Worm (Caenorhabditis elegans) whole organism, dauer: ENCODE data around the gene F29B9.8.

ENCODE experiments used
- unc-62 ChIP-seq: sonication (generic microtip); optimal IDR thresholded peaks from 2 replicates; lab custom pipeline; 2017; ENCODE audit warnings: missing biosample characterization, missing genetic modification reagents, missing genetic modification characterization

F29B9.8 gene

DNA sequence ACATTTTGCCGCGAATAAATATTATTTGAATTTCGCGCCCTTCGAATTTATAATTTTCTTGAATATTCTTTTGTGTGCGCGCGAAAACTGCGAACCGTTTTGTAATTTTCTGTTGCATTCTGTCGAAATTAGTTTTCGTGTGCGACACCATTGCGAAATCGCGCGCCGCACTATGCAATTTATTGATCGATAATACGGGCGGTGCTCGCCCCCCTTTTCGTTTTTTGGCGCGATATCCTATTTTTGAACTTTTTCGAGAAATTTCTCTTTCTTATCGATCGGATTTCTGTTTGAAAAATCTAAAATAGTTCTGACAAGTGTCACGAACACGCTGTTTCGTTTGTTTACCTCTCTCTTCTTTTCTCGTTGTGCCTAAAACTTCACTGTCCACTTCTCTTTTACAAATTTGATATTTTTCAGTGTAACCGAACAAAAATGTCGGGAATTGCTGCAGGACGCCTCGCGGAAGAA, 3.2 kb downstream of the F29B9.8 start, which contains the start of gene ubc-9:
Gene ubc-9 (plus strand): TSS at position 421 of the 471 bp plus-strand sequence.
- TF ChIP-seq unc-62 (GFP tag; lab: Kevin White, UChicago): no peak

DNA sequence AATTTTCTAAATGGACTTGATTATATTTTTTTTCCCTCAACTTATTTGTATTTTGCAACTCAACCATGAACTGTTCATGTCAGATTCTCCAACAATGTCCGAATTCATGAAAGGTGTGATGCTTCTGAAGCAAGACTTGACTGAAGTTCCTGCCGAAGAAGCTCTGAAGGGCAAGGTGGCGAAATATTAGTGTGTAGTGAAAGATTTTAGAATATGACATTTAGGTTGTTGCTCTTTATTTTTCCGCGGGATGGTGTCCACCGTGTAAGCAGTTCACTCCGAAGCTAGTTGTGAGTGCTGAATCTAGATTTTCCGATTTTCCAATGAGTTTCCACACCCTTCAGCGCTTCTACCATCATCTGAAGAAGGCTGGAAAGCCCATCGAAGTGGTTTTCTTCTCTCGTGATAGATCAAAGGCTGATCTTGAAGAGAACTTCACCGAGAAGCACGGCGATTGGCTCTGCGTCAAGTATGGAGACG, 4.9 kb downstream of the F29B9.8 start, which contains the start of gene F29B9.5:
Gene F29B9.5 (plus strand): TSS at position 51 of the 480 bp plus-strand sequence.
- no peak for TF ChIP-seq unc-62 (GFP tag; lab: Kevin White, UChicago)

DNA sequence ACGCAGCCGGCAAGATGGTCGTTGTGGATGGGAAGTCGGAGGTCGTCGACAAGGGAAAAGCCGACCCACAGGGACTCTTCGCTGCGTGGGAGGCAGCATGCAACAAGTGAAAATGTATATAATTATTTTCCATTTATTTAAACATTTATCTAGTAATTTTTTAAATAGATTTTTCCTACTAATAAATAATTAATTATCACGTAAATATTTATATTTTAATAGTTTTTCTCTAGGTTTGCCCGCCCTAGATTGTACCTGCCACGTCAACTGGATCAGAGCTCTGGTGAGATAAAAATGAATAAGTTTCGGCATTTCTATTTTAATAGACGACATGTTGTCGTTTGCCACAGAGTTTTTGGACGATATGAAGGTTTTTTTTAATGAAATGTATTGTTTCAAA, 5.5 kb downstream of the F29B9.8 start, which contains the start of gene psr-1:
Gene psr-1 (plus strand): TSS at position 301 of the 400 bp plus-strand sequence.
- no peak for TF ChIP-seq unc-62 (GFP tag; lab: Kevin White, UChicago)

DNA sequence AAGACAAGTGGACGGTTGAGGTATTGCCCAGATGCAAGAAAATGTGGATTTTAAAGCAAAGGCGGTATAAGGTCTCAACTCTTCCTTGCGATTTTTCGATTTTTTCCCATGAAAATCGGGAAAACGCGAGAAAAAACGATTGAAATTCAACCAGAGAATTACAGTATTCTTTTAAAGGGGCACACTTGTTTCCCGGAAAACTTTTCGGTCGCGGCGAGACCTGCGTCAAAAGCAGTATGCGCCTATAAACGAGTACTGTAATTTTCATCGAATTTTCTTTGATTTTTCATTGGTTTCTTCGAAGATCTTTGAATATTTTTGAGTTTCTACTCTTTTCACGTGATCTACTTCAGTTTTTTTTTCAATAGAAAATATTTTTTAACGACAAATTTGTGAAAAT, 6.2 kb downstream of the F29B9.8 start:
- no peak for TF ChIP-seq unc-62 (GFP tag; lab: Kevin White, UChicago)

DNA sequence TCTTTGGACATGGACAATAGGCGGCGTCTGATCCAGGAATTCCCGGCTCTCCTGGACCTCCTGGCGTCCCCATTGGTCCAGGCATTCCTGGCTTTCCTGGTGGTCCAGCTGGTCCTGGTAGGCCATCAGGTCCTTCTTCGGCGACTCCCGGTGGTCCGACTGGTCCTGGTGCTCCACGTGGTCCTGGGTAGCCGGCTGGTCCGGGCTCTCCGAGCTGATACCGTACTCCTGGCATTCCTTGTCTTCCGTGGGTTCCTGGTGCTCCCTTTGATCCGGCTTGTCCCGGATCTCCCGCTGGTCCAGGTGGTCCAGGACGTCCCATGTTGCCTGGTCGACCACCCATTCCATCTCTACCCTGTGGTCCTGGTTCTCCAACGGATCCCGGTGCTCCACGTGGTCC, 8.5 kb downstream of the F29B9.8 start:
- TF ChIP-seq unc-62 (GFP tag; lab: Kevin White, UChicago): no peak

DNA sequence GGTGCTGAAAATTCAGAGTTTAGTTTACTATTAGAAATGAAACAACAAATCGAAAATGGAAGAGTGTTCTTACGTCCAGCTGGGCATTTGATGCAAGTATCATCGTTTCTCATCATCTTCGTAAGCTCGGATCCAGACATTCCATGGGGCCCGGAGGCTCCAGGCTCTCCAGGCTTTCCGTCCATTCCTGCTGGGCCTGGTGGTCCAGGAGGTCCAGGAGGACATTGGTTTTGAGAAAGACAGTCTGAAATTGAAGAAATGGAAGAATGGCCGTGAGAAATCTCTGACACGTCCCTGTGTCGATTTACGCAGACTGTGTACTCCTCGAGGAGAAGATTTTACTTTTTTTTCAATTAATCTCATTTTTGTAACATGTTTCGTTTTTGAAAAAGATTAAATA, 8.9 kb downstream of the F29B9.8 start:
- no peak for TF ChIP-seq unc-62 (GFP tag; lab: Kevin White, UChicago)

DNA sequence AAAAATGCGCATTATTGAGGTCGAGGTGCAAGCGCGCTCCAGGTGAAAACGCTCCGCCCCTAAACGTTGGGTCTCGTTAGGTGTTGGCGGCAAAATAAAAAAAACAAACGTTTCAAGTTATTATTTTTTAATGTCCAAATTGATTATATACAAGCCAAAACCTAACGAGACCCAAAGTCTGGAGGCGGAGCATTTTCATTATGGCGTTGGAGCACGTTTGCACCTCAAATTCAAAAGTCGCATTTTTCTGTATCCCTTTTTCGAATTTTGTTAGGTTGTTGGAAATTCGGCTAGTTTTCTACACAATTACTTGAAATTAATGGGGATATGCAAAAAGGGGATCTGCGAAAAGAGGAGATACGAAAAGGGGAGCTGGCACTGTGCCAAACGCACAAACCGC, 10.4 kb downstream of the F29B9.8 start, which contains the start of gene col-111:
Gene col-111 (minus strand): TSS at position 101 of the 400 bp plus-strand sequence.
- TF ChIP-seq unc-62 (GFP tag; lab: Kevin White, UChicago): no peak

DNA sequence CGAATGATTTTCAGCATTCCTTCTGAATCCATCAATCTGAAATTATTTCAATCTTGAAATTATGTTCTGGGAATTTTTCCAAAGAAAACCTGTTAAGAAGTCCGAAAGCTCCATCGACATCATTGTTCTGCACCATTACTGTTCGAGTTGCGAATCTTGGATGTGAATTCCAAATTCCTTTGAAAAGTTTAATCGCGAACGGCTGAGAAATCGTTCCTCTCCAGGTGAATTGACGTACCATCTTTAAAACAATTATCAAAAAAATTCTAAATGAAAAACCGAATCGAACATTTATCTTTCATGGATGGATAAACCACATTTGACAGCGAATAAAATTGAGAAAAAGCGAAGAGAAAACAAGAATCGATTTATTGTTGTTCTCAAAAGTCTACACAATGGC, 11.8 kb downstream of the F29B9.8 start, which contains the start of gene mrps-21:
Gene mrps-21 (minus strand): TSS at position 241 of the 400 bp plus-strand sequence.
- no peak for TF ChIP-seq unc-62 (GFP tag; lab: Kevin White, UChicago)

DNA sequence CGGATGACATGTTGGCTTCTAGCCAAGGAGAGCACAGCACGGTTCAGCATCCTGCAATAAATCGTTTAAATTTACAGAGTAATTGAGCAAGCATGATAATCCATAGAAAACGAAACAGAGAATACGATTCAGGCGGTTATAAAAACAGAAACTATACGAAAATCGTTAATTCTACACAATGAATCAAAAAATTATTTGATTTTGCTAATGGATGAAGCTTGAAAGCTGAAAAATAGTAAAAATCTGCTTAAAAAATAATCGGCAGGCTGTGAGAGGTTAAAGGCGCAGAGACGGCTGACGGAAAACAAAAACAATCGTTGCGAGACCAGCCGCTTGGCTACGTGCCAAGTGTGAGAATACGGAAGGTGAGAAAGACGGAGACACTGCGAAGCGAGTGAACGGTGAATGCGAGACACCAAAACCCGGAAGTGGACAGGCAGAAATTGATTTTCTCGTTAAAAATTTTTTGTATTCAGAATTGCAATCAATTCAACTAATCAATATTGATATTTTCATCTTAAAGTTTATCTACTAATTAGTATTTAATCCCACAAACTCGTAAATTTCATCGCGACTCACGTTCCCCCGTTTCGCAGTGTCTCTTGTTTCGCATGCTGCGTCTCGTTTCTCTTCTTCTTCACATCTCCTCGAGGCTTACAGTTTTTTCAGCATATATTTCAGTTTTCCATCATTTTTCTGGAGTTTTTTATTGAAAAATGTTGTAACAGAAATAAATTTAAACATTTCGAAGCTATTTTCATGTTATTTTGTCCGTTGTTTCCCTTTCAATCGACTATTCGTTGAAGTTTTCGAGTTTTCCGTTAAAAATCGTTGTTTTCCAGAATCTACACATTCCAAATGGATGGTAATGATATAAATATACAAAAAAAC, 12.9 kb downstream of the F29B9.8 start, which contains the start of the genes F29B9.11 and jmjd-1.2:
Gene F29B9.11 (minus strand): TSS at position 51 of the 891 bp plus-strand sequence.
Gene jmjd-1.2 (plus strand): TSS at position 841 of the 891 bp plus-strand sequence.
- no peak for TF ChIP-seq unc-62 (GFP tag; lab: Kevin White, UChicago)

DNA sequence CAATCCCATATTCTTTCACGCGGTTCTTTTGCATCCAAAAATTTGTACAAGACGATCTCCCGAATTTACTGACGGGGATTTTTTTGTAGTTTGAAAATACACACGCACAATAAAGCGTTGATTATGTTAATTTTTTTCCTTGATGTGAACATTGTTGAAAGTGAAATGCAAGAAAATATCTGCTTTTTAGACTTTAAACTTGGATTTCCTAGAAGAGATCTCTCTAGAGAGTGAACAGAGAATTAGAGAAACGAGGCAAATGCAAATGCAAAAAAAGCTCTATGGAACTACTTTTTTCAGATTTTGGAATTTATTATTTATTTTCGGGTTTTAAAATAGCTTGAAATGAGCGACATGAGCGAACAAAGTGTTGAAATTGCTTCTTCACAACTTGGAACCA, 17.6 kb downstream of the F29B9.8 start, which contains the start of gene F29B9.1:
Gene F29B9.1 (plus strand): TSS at position 301 of the 400 bp plus-strand sequence.
- TF ChIP-seq unc-62 (GFP tag; lab: Kevin White, UChicago): no peak

DNA sequence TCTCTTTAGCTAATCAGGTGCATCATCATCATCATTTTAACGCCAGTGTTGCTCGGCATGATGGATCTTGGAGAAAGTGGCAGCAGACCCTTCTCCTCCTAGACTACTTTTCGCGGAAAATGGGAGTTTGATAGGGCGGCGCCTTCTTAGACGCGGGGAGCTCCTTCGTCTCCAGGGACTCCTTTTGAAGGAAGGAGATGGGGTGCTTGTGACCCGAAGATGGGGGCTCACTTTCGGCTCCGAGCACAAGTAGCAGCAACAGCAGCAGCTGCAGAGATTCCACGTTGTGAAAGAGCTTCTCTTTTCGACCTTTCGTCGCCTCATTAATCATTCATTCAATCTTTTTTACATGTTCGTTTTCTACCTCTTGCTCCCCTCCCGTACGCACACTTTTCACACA, 19.9 kb downstream of the F29B9.8 start:
- no peak for TF ChIP-seq unc-62 (GFP tag; lab: Kevin White, UChicago)

DNA sequence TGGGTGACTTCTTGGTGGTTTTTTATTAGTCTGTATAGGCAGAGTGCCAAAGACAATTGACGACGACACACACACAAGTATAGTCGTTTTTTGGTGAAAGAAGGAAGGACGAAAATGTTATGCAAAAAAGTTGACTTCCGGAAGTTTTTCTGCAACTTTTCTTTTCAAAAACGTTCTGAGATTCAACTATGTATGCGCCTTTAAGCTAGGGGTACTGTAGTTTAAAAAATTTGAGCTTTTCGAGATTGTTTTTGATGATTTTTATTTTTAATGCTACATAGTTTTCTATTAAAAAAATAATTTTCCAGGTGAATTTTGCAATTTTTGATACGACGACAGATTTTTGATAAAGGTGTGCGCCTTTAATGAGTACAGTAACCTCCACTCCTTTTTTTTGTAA, 20.4 kb downstream of the F29B9.8 start:
- no peak for TF ChIP-seq unc-62 (GFP tag; lab: Kevin White, UChicago)

DNA sequence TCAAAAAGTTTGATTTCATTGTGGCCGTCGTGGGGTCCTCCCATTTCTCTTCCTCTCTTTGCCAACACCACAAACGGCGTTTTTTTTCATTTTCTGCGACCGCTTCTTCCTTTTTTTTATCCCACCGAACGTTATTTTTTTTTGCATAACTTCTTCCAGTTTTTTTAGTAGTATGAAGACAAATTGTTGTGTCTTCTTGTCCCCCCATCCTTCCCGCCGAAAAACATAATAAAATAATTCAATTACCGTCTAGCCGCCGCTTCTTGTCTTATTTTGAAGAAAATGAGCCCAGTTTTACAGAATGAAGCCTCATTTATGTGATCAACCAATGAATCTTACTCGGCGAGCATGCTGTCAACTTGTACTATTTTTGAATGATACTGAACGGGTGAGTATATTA, 21.8 kb downstream of the F29B9.8 start, which contains the start of gene F29B9.12:
Gene F29B9.12 (plus strand): TSS at position 301 of the 400 bp plus-strand sequence.
- no peak for TF ChIP-seq unc-62 (GFP tag; lab: Kevin White, UChicago)

DNA sequence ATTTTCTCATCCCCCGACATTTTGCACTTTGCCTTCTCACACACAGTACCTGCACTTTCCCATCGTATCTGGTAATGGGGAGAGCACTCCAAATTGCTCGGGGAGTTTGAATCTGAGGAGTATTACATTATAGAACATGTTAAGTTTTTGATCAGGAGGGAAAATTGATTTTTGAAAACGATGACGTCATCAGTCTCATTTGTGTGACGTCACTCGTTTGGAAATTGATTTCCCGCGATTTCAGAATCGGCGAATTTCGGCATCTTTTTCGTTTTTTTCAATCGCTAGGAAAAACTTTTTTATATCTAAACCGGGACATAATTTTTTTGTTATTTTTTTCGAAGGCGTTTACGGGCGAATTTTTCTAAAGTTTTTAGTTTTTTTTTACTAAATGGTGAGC, 25.8 kb downstream of the F29B9.8 start:
- no peak for TF ChIP-seq unc-62 (GFP tag; lab: Kevin White, UChicago)

DNA sequence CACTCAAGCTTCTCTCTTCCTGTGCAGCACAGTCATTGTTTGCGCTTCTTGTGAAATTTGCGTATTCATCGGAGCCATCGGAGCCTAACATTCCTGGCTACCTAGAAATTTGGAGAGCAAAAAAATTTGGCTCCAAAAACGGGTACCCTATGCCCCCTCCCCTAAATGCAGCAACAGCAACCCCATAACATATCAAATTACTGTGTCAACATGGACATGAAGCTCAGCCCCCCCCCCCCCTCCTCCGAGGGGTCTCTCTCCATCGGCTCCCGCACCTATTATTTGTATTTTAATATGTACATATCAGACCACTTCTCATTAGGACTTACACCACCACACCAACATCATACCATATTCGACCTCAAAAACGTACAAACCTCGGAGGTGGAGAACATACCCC, 26.8 kb downstream of the F29B9.8 start:
- no peak for TF ChIP-seq unc-62 (GFP tag; lab: Kevin White, UChicago)

DNA sequence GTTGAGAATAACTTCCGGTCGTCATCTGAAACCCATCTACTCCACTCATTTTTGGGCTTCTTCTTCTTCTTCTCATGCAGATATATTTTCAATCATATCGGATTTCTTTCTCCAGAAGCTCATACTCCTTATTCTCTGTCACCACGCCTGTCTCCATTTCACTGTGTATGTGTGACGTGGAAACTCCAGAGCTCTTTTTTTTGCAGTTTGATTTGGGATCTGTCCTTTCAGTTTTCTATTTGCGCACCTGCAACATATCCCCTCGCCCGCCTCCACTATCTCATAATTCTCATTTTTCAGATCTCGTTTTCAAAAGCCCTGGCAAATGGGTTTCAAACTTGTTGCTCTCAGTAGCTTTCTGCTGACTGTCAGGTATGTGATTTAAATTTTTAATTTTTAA, 31.2 kb downstream of the F29B9.8 start, which contains the start of gene kin-36:
Gene kin-36 (plus strand): TSS at position 301 of the 400 bp plus-strand sequence.
- no peak for TF ChIP-seq unc-62 (GFP tag; lab: Kevin White, UChicago)
